Fruit fly (Drosophila melanogaster): ENCODE data around the gene CG14292.

CG14292 gene

DNA sequence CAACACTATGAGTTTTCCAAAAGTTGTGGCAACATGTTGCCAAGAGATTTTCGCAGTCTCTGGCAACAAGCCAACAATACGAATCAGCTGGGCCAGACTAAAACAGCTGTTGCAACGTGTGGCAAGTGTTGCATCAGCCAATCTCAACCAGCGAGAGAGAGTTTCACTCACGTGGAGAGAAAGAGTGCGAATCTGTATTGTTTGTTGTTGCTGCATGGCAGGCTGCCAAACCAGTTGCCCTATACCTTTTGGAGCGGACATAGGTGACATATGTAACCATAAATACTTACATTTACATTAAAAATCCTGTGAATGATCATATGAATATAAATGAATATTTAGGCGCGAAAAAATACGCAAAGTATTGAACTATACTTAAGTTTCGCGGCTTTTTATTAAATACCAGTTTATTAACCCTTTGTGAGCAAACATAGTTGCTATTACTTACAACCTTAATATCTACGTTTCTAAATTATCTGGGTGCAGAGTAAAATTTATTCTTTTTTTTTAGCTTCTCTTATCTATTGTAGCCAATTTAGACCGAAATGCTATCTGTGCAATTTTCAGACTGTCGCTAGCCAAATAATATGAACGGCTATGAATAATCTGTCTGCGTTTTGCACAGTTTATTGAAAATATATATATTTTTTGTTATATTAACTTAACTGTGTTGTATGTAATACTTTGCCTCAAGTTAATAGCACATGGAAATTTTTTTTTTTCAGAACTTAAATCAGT is 8.6 kb upstream of the CG14292 start (continued):
- TF ChIP-seq dsx (GFP tag; optimal IDR thresholded peaks at IDR 0.05; ENCODE audit: poor library complexity, severe bottlenecking) (peak; percentile 41), pdm3 (GFP tag; optimal IDR thresholded peaks at IDR 0.05) (peak; percentile 60), CG11294 (GFP tag; IDR thresholded peaks at IDR 0.05) (no peak), cyc (GFP tag; optimal IDR thresholded peaks at IDR 0.05) (peak; percentile 46), CG6276 (GFP tag; optimal IDR thresholded peaks at IDR 0.05) (peak; percentile 61), CG4318 (GFP tag; optimal IDR thresholded peaks at IDR 0.05) (peak; percentile 83), CG6808 (GFP tag; optimal IDR thresholded peaks at IDR 0.05) (peak; percentile 30), Hr4 (GFP tag; optimal IDR thresholded peaks at IDR 0.05) (peak; percentile 50), Lpt (GFP tag; optimal IDR thresholded peaks at IDR 0.05) (peak; percentile 5), Met (GFP tag; optimal IDR thresholded peaks at IDR 0.05) (peak; percentile 71), CG9139 (GFP tag; optimal IDR thresholded peaks at IDR 0.05) (no peak), eg (GFP tag; IDR thresholded peaks at IDR 0.05) (peak; percentile 73), CG15336 (GFP tag; IDR thresholded peaks at IDR 0.05) (peak; percentile 37; the same call in 1 of the 2 replicates), CG11902 (GFP tag; optimal IDR thresholded peaks at IDR 0.05) (no peak), CG10669 (GFP tag; optimal IDR thresholded peaks at IDR 0.05) (peak; percentile 56), Gug (GFP tag; IDR thresholded peaks at IDR 0.05) (0 out of 2 replicates have a peak, but pooled peaks have one; percentile 9), spab (GFP tag; optimal IDR thresholded peaks at IDR 0.05) (no peak), CG1621 (tag; optimal IDR thresholded peaks at IDR 0.05) (peak; percentile 36), Ets96B (tag; optimal IDR thresholded peaks at IDR 0.05) (peak; percentile 45), vri (GFP tag; optimal IDR thresholded peaks at IDR 0.05) (peak; percentile 54), fkh (GFP tag; optimal IDR thresholded peaks at IDR 0.05) (no peak), salr (GFP tag; optimal IDR thresholded peaks at IDR 0.05) (peak; percentile 21 to 90), CG3919 (GFP tag; optimal IDR thresholded peaks at IDR 0.05) (peak; percentile 66), Sox15 (GFP tag; optimal IDR thresholded peaks at IDR 0.05) (peak; percentile 3), fd59A (GFP tag; optimal IDR thresholded peaks at IDR 0.05) (peak; percentile 47), fd85E (GFP tag; optimal IDR thresholded peaks at IDR 0.05) (no peak), CG34406 (GFP tag; optimal IDR thresholded peaks at IDR 0.05) (peak; percentile 42), CG8319 (GFP tag; optimal IDR thresholded peaks at IDR 0.05) (no peak), CG6163 (GFP tag; IDR thresholded peaks at IDR 0.05) (peak; percentile 81), net (GFP tag; optimal IDR thresholded peaks at IDR 0.05) (peak; percentile 50), CG16779 (tag; optimal IDR thresholded peaks at IDR 0.05) (no peak), CG6792 (GFP tag; optimal IDR thresholded peaks at IDR 0.05) (peak; percentile 34), ss (GFP tag; optimal IDR thresholded peaks at IDR 0.05) (peak; percentile 11 to 25), CG3032 (tag; optimal IDR thresholded peaks at IDR 0.05) (peak; percentile 61)

DNA sequence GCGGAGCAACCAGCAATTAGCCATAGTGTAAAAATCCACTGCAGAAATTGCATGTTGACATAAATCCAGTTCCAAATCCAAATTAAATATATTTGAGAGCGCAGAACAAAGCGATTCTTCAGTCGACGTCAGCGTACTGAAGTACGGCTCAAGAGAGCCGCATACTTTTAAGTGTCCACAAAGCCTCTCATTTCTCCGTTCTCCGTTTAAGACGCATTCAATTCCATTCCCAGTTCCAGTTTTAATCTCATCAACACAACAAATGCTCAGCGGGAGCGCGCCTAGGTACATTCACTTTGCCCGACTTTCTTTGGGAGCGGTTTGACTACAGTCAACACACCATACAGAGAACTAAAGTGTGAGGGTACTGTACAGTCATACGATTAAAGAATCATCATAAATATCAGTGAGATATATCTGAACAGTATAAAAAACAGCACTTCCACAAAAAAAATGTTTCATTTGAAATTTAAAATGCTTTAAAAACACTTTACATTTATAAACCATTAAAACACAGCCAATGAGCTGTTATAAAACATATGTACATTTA is 7.4 kb upstream of the CG14292 start, which contains the start of gene Sgsh:
Gene Sgsh (minus strand): TSS at position 141 of the 550 bp plus-strand sequence.
- TF ChIP-seq OdsH (GFP tag; optimal IDR thresholded peaks at IDR 0.05) (no peak), Lpt (GFP tag; optimal IDR thresholded peaks at IDR 0.05) (no peak), lz (GFP tag; optimal IDR thresholded peaks at IDR 0.05) (peak; percentile 16), CG6792 (GFP tag; optimal IDR thresholded peaks at IDR 0.05) (peak; percentile 1), CG11294 (GFP tag; IDR thresholded peaks at IDR 0.05) (no peak), CG32006 (GFP tag; optimal IDR thresholded peaks at IDR 0.05) (peak; percentile 26), Ets21C (GFP tag; optimal IDR thresholded peaks at IDR 0.05) (no peak), CG6163 (GFP tag; IDR thresholded peaks at IDR 0.05) (no peak), eg (GFP tag; IDR thresholded peaks at IDR 0.05) (no peak), CG6854 (GFP tag; optimal IDR thresholded peaks at IDR 0.05) (peak; percentile 47), CG11762 (GFP tag; optimal IDR thresholded peaks at IDR 0.05; ENCODE audit: insufficient read depth) (no peak), Ets96B (tag; optimal IDR thresholded peaks at IDR 0.05) (no peak), achi (GFP tag; optimal IDR thresholded peaks at IDR 0.05) (no peak), CG9139 (GFP tag; optimal IDR thresholded peaks at IDR 0.05) (peak; percentile 10), dac (GFP tag; optimal IDR thresholded peaks at IDR 0.05) (no peak), CG31627 (GFP tag; optimal IDR thresholded peaks at IDR 0.05) (no peak), Sox14 (GFP tag; optimal IDR thresholded peaks at IDR 0.05) (no peak), Eip75B (GFP tag; optimal IDR thresholded peaks at IDR 0.05) (peak; percentile 30), CG3032 (tag; optimal IDR thresholded peaks at IDR 0.05) (no peak), CG1621 (tag; optimal IDR thresholded peaks at IDR 0.05) (no peak), Hr39 (GFP tag; optimal IDR thresholded peaks at IDR 0.05) (no peak), CG8119 (GFP tag; IDR thresholded peaks at IDR 0.05) (no peak), CG10669 (GFP tag; optimal IDR thresholded peaks at IDR 0.05) (peak; percentile 19), CG7368 (GFP tag; optimal IDR thresholded peaks at IDR 0.05) (no peak), Sox102F (GFP tag; optimal IDR thresholded peaks at IDR 0.05) (peak; percentile 32)

Data from whole organism, prepupa.